Worm (Caenorhabditis elegans) whole organism, L1 larva: ENCODE data around the gene aagr-4.

Source experiments
- C16A3.4 ChIP-seq: fragments of 150-350 bp; optimal IDR thresholded peaks from 2 replicates; lab custom pipeline; 2014; ENCODE audit warnings: missing biosample characterization, missing genetic modification characterization
- Y116A8C.19 ChIP-seq: sonication (generic microtip); optimal IDR thresholded peaks from 2 replicates; lab custom pipeline; 2016; ENCODE audit warnings: missing compliant biosample characterization, missing genetic modification characterization, borderline replicate concordance
- aha-1 ChIP-seq: fragments of 150-350 bp; optimal IDR thresholded peaks from 2 replicates; lab custom pipeline; 2014; ENCODE audit warnings: missing biosample characterization, missing genetic modification characterization
- alr-1 ChIP-seq: fragments of 200-800 bp; sonication (Bioruptor generic); optimal IDR thresholded peaks from 2 replicates; lab custom pipeline; 2018; ENCODE audit warnings: borderline replicate concordance, mild to moderate bottlenecking, missing genetic modification characterization, missing compliant biosample characterization
- aly-2 ChIP-seq: fragments of 150-350 bp; optimal IDR thresholded peaks from 2 replicates; lab custom pipeline; 2014; ENCODE audit warnings: missing biosample characterization, missing genetic modification characterization
- ama-1 ChIP-seq: fragments of 150-350 bp; optimal IDR thresholded peaks from 2 replicates; lab custom pipeline; 2014
- ceh-8 ChIP-seq: fragments of 200-800 bp; sonication (Bioruptor generic); optimal IDR thresholded peaks from 2 replicates; lab custom pipeline; 2018; ENCODE audit warnings: mild to moderate bottlenecking, missing genetic modification characterization, moderate library complexity, missing compliant biosample characterization
- ceh-88 ChIP-seq: fragments of 200-800 bp; sonication (Bioruptor generic); IDR thresholded peaks from 2 replicates; pipeline ENCODE4 v1.3.6; 2022; ENCODE audit warnings: missing genetic modification characterization, missing compliant biosample characterization
- dpl-1 ChIP-seq, 3 experiments: fragments of 150-350 bp in 2 of 3; sonication (generic microtip) in 1 of 3; optimal IDR thresholded peaks; 2 replicates each; lab custom pipeline; 2014 to 2017; ENCODE audit warnings: missing biosample characterization in 3 of 3, missing genetic modification characterization in 3 of 3, missing genetic modification reagents in 3 of 3
- efl-1 ChIP-seq, 4 experiments: fragments of 150-350 bp; optimal IDR thresholded peaks in 3 of 4; peaks in 1 of 4; 1 replicate in 1 of 4; 2 replicates in 3 of 4; lab custom pipeline; 2014; ENCODE audit warnings: missing biosample characterization in 2 of 4, missing genetic modification characterization in 2 of 4, missing genetic modification reagents in 2 of 4
- efl-3 ChIP-seq: fragments of 200-800 bp; sonication (Bioruptor generic); optimal IDR thresholded peaks from 2 replicates; lab custom pipeline; 2018; ENCODE audit warnings: mild to moderate bottlenecking, missing genetic modification characterization, missing compliant biosample characterization
- elt-2 ChIP-seq: sonication (generic microtip); optimal IDR thresholded peaks from 2 replicates; lab custom pipeline; 2016; ENCODE audit warnings: missing genetic modification characterization, mild to moderate bottlenecking, inconsistent platforms, missing compliant biosample characterization, missing genetic modification reagents
- elt-3 ChIP-seq, 6 experiments: fragments of 150-350 bp in 1 of 6; sonication (generic microtip); optimal IDR thresholded peaks; 2 replicates each; lab custom pipeline; 2017 to 2018; ENCODE audit warnings: missing biosample characterization in 6 of 6, missing genetic modification characterization in 6 of 6, inconsistent platforms in 1 of 6
- fkh-10 ChIP-seq: sonication (generic microtip); optimal IDR thresholded peaks from 2 replicates; lab custom pipeline; 2017; ENCODE audit warnings: missing biosample characterization, missing genetic modification reagents, missing genetic modification characterization
- fkh-4 ChIP-seq: sonication (generic microtip); optimal IDR thresholded peaks from 2 replicates; lab custom pipeline; 2016; ENCODE audit warnings: missing compliant biosample characterization, missing genetic modification characterization, borderline replicate concordance
- fos-1 ChIP-seq: fragments of 150-350 bp; optimal IDR thresholded peaks from 2 replicates; lab custom pipeline; 2014; ENCODE audit warnings: missing biosample characterization, missing genetic modification characterization
- grh-1 ChIP-seq: fragments of 200-800 bp; sonication (Bioruptor generic); IDR thresholded peaks from 2 replicates; pipeline ENCODE4 v1.3.6; 2022; ENCODE audit warnings: missing genetic modification reagents, missing genetic modification characterization, missing compliant biosample characterization
- hlh-4 ChIP-seq: sonication (generic microtip); optimal IDR thresholded peaks from 2 replicates; lab custom pipeline; 2016; ENCODE audit warnings: mild to moderate bottlenecking, missing genetic modification characterization, missing compliant biosample characterization
- hpl-2 ChIP-seq: fragments of 150-350 bp; optimal IDR thresholded peaks from 2 replicates; lab custom pipeline; 2014; ENCODE audit warnings: missing biosample characterization, missing genetic modification reagents, missing genetic modification characterization
- irx-1 ChIP-seq: sonication (generic microtip); optimal IDR thresholded peaks from 2 replicates; lab custom pipeline; 2016; ENCODE audit warnings: missing genetic modification characterization, missing compliant biosample characterization
- isw-1 ChIP-seq: fragments of 200-800 bp; sonication (Bioruptor generic); IDR thresholded peaks from 2 replicates; pipeline ENCODE4 v1.3.6; 2022; ENCODE audit warnings: missing genetic modification characterization, missing compliant biosample characterization
- lin-35 ChIP-seq, 2 experiments: fragments of 150-350 bp; optimal IDR thresholded peaks; 2 replicates each; lab custom pipeline; 2014; ENCODE audit warnings: missing biosample characterization in 2 of 2, missing genetic modification characterization in 2 of 2, missing genetic modification reagents in 2 of 2
- lin-39 ChIP-seq: fragments of 150-350 bp; optimal IDR thresholded peaks from 2 replicates; lab custom pipeline; 2014; ENCODE audit warnings: missing biosample characterization, missing genetic modification reagents, missing genetic modification characterization
- lir-3 ChIP-seq: sonication (generic microtip); optimal IDR thresholded peaks from 2 replicates; lab custom pipeline; 2016; ENCODE audit warnings: mild to moderate bottlenecking, missing genetic modification characterization, moderate library complexity, missing compliant biosample characterization; ENCODE audit not compliant: poor library complexity
- mab-9 ChIP-seq: fragments of 200-800 bp; sonication (Bioruptor generic); IDR thresholded peaks from 2 replicates; pipeline ENCODE4 v1.3.6; 2022; ENCODE audit warnings: missing genetic modification reagents, missing genetic modification characterization, missing compliant biosample characterization
- nhr-11 ChIP-seq: fragments of 150-350 bp; optimal IDR thresholded peaks from 2 replicates; lab custom pipeline; 2014; ENCODE audit warnings: missing biosample characterization, missing genetic modification characterization
- nhr-19 ChIP-seq: fragments of 200-800 bp; sonication (Bioruptor generic); conservative IDR thresholded peaks from 2 replicates; pipeline ENCODE4 v1.3.6; 2022; ENCODE audit warnings: missing genetic modification characterization, missing compliant biosample characterization
- nhr-28 ChIP-seq: fragments of 150-350 bp; optimal IDR thresholded peaks from 2 replicates; lab custom pipeline; 2014; ENCODE audit warnings: missing biosample characterization, missing genetic modification characterization
- nhr-85 ChIP-seq: sonication (generic microtip); peaks from one replicate; lab custom pipeline; 2016; ENCODE audit warnings: missing genetic modification characterization, inconsistent platforms, missing compliant biosample characterization
- nhr-90 ChIP-seq: sonication (generic microtip); optimal IDR thresholded peaks from 2 replicates; lab custom pipeline; 2016; ENCODE audit warnings: mild to moderate bottlenecking, missing genetic modification characterization, missing compliant biosample characterization; ENCODE audit not compliant: poor library complexity
- pax-3 ChIP-seq: fragments of 200-800 bp; sonication (Bioruptor generic); optimal IDR thresholded peaks from 2 replicates; lab custom pipeline; 2018; ENCODE audit warnings: mild to moderate bottlenecking, missing genetic modification characterization, moderate library complexity, missing compliant biosample characterization
- pqm-1 ChIP-seq: sonication (generic microtip); optimal IDR thresholded peaks from 3 replicates; lab custom pipeline; 2017; ENCODE audit warnings: missing biosample characterization, missing genetic modification characterization
- snpc-4 ChIP-seq: fragments of 150-350 bp; optimal IDR thresholded peaks from 2 replicates; lab custom pipeline; 2014; ENCODE audit warnings: missing biosample characterization, missing genetic modification characterization
- snu-23 ChIP-seq: sonication (generic microtip); optimal IDR thresholded peaks from 2 replicates; lab custom pipeline; 2016; ENCODE audit warnings: missing genetic modification characterization, missing compliant biosample characterization
- sox-4 ChIP-seq: sonication (generic microtip); optimal IDR thresholded peaks from 2 replicates; lab custom pipeline; 2016; ENCODE audit warnings: missing genetic modification characterization, missing compliant biosample characterization
- sptf-1 ChIP-seq: fragments of 150-350 bp; optimal IDR thresholded peaks from 2 replicates; lab custom pipeline; 2014; ENCODE audit warnings: missing biosample characterization, missing genetic modification characterization
- unc-130 ChIP-seq: fragments of 150-350 bp; optimal IDR thresholded peaks from 2 replicates; lab custom pipeline; 2017; ENCODE audit warnings: missing biosample characterization, missing genetic modification characterization, inconsistent platforms
- unc-30 ChIP-seq: sonication (generic microtip); optimal IDR thresholded peaks from 2 replicates; lab custom pipeline; 2017; ENCODE audit warnings: missing biosample characterization, missing genetic modification characterization
- unc-86 ChIP-seq: sonication (generic microtip); optimal IDR thresholded peaks from 2 replicates; lab custom pipeline; 2016; ENCODE audit warnings: missing genetic modification characterization, missing compliant biosample characterization
- unc-98 ChIP-seq: fragments of 200-800 bp; sonication (Bioruptor generic); IDR thresholded peaks from 2 replicates; pipeline ENCODE4 v1.3.6; 2022; ENCODE audit warnings: missing genetic modification characterization, missing compliant biosample characterization
- vab-15 ChIP-seq: sonication (generic microtip); optimal IDR thresholded peaks from 2 replicates; lab custom pipeline; 2017; ENCODE audit warnings: missing genotype, mild to moderate bottlenecking, missing genetic modification characterization, missing compliant biosample characterization
- xbp-1 ChIP-seq: sonication (generic microtip); optimal IDR thresholded peaks from 2 replicates; lab custom pipeline; 2016; ENCODE audit warnings: missing genetic modification characterization, missing compliant biosample characterization
- zag-1 ChIP-seq: fragments of 150-350 bp; optimal IDR thresholded peaks from 2 replicates; lab custom pipeline; 2014; ENCODE audit warnings: missing biosample characterization, missing genetic modification characterization
- zip-4 ChIP-seq: fragments of 200-800 bp; sonication (Bioruptor generic); optimal IDR thresholded peaks from 2 replicates; lab custom pipeline; 2018; ENCODE audit warnings: mild to moderate bottlenecking, missing genetic modification characterization, moderate library complexity, missing compliant biosample characterization

The aagr-4 gene

DNA sequence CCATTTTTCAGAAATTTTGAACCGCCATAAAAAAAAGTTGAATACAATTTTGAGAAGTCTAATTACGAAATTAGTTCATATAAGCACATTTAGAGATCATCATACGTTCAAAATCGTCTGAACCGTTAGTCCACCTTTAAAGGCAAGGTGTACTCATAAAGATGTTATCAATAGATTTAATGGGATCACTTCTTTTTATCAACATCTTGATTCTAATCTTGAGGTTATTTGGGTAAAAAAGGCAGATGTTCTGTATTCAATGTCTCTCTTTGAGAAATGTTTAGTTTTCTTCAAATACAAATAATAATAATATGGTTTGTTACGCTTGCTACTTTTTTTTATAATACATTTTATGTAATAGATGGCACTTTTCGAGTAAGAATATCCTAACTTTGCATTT lies 1.1 kb upstream of the aagr-4 start:
- no peak for TF ChIP-seq mab-9
- no peak for TF ChIP-seq unc-98 (GFP tag; lab: Robert Waterston, UW)
- TF ChIP-seq snu-23 (GFP tag; lab: Kevin White, UChicago) = no peak
- no peak for TF ChIP-seq aha-1
- no peak for TF ChIP-seq aly-2 (tag; lab: Kevin White, UChicago)
- no peak for TF ChIP-seq sox-4 (tag; lab: Kevin White, UChicago)
- no peak for TF ChIP-seq xbp-1 (tag; lab: Kevin White, UChicago)
- no peak for TF ChIP-seq unc-86
- no peak for TF ChIP-seq lin-35 (GFP tag; optimal IDR thresholded peaks at IDR 0.05; lab: Kevin White, UChicago)
- TF ChIP-seq irx-1 (tag; lab: Kevin White, UChicago) = no peak
- no peak for TF ChIP-seq fkh-10 (GFP tag; lab: Kevin White, UChicago)

DNA sequence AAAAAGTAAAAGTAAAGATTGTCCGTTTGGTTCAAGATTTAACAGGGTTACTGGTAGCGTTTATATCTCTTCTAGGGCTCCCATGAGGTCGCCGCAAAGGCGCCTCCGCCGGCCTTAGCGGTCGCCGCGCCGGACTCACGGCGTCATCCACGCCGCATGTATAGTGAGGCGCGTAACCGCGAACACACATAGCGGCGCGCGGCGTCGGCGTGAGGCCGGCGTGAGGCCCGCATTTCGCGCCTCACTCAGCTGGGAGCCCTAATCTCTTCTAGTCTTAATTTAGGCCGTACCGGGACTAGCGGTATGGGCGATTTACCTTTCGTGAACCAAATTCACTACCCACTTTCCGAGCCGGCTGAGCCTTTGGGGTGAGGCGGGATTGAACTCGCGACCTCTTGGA lies 1.2 kb downstream of the aagr-4 start:
- TF ChIP-seq nhr-11 (tag; lab: Kevin White, UChicago) = no peak
- TF ChIP-seq fos-1 (tag; lab: Kevin White, UChicago) = no peak
- no peak for TF ChIP-seq zip-4
- no peak for TF ChIP-seq lir-3 (tag; lab: Kevin White, UChicago)
- no peak for TF ChIP-seq nhr-90
- TF ChIP-seq sptf-1 (tag; lab: Kevin White, UChicago) = no peak
- TF ChIP-seq unc-98 (GFP tag; lab: Robert Waterston, UW) = no peak
- TF ChIP-seq ama-1 (lab: Kevin White, UChicago) = no peak
- TF ChIP-seq lin-35 (GFP tag; optimal IDR thresholded peaks at IDR 0.05; lab: Kevin White, UChicago) = no peak
- no peak for TF ChIP-seq elt-3 (tag; optimal IDR thresholded peaks at IDR 0.05; lab: Kevin White, UChicago)
- TF ChIP-seq efl-3 (GFP tag; lab: Kevin White, UChicago) = no peak
- TF ChIP-seq hpl-2 = no peak
- no peak for TF ChIP-seq fkh-4 (tag; lab: Kevin White, UChicago)
- TF ChIP-seq nhr-19 (GFP tag; lab: Robert Waterston, UW) = no peak
- TF ChIP-seq unc-86 = no peak
- TF ChIP-seq isw-1 (GFP tag; lab: Robert Waterston, UW) = no peak
- no peak for TF ChIP-seq ceh-88 (GFP tag; lab: Robert Waterston, UW)
- TF ChIP-seq snu-23 (GFP tag; lab: Kevin White, UChicago) = no peak
- no peak for TF ChIP-seq pqm-1 (tag; lab: Kevin White, UChicago)
- no peak for TF ChIP-seq zag-1

DNA sequence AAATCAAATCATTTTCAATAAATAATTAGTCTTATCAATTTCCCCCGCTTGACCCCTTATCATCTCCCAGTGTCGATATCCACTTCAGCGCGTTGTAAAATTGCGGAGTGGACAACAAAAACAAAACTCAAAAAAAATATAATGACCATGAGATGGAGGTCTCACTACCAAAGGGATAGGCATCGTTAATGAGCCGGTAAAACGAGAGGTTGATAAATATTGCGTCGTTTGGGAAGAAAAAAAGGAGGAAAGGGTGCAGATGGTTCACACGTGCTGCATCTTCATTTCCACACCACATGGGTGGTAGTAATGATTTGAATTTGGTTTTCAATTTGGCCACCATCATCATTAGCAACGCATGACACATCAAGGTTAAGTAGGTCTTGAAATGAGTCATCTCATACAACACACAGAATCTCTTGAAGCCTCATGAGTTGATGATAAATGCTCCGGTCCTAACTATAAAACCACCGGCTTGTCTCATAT lies 6.9 kb downstream of the aagr-4 start:
- no peak for TF ChIP-seq elt-2 (tag; lab: Kevin White, UChicago)
- no peak for TF ChIP-seq snpc-4 (tag; lab: Kevin White, UChicago)
- TF ChIP-seq efl-1 (optimal IDR thresholded peaks at IDR 0.05; lab: Kevin White, UChicago) = no peak
- no peak for TF ChIP-seq efl-1 (GFP tag; optimal IDR thresholded peaks at IDR 0.05 in 1 of 2; lab: Kevin White, UChicago)
- TF ChIP-seq dpl-1 (GFP tag; optimal IDR thresholded peaks at IDR 0.05; lab: Kevin White, UChicago) = no peak
- TF ChIP-seq aly-2 (tag; lab: Kevin White, UChicago) = no peak
- TF ChIP-seq unc-130 = no peak
- no peak for TF ChIP-seq alr-1
- TF ChIP-seq lir-3 (tag; lab: Kevin White, UChicago) = no peak

DNA sequence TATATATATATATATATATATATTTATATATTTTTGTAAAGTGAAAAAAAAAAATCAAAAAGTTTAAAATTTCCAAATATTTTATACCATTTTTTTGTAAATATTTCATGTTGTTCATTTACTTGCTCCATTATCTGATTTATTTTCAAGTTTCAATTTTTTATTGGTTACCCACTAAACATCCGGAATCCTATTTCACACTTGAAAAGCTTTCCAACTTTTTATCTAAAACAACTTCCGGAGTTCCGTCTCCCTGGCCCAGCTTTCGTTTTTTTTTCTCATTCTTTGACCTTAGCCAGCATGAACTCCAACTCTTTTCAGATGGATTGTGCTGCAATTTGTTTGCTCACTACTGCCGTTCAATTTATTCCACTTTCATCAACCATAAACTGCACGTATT lies 15.8 kb downstream of the aagr-4 start, which contains the start of gene F38G1.3:
F38G1.3 (plus strand) TSS at position 301 of the 400 bp plus-strand sequence.
- TF ChIP-seq nhr-28 (tag; lab: Kevin White, UChicago) (no peak), lin-39 (no peak), ceh-8 (no peak), fos-1 (tag; lab: Kevin White, UChicago) (no peak), hlh-4 (tag; lab: Kevin White, UChicago) (no peak), unc-98 (GFP tag; lab: Robert Waterston, UW) (no peak), C16A3.4 (no peak), sptf-1 (tag; lab: Kevin White, UChicago) (no peak), Y116A8C.19 (no peak), pax-3 (tag; lab: Kevin White, UChicago) (no peak), unc-30 (tag; lab: Kevin White, UChicago) (no peak), irx-1 (tag; lab: Kevin White, UChicago) (no peak), grh-1 (GFP tag; lab: Robert Waterston, UW) (no peak), fkh-4 (tag; lab: Kevin White, UChicago) (no peak), vab-15 (tag; lab: Kevin White, UChicago) (no peak), nhr-85 (no peak), elt-2 (tag; lab: Kevin White, UChicago) (no peak), snpc-4 (tag; lab: Kevin White, UChicago) (no peak)
